Fruit fly (Drosophila melanogaster) whole organism, embryonic: ENCODE results near the gene CG9222.
A peak's percentile ranks its signal among the peaks of the same experiment; 100 is the strongest.

Experiments
- B-H1 ChIP-seq: fragments of 200-800 bp; sonication (Bioruptor generic); IDR thresholded peaks from 3 replicates; pipeline ENCODE4 v1.3.6; 2022; ENCODE audit warnings: missing biosample characterization, missing genetic modification characterization
- BEAF-32 ChIP-seq: fragments of 200-800 bp; sonication (Bioruptor generic); optimal IDR thresholded peaks from 3 replicates; lab custom pipeline; 2017; ENCODE audit warnings: missing biosample characterization, missing genetic modification characterization, mild to moderate bottlenecking, moderate library complexity, missing genetic modification reagents
- CG11085 ChIP-seq: fragments of 200-800 bp; sonication (Bioruptor generic); IDR thresholded peaks from 2 replicates; pipeline ENCODE4 v1.3.6; 2022; ENCODE audit warnings: missing biosample characterization, missing genetic modification characterization
- CG13123 ChIP-seq: fragments of 200-800 bp; sonication (Bioruptor generic); optimal IDR thresholded peaks from 2 replicates; lab custom pipeline; 2016; ENCODE audit warnings: missing biosample characterization, missing genetic modification characterization
- CG13296 ChIP-seq: fragments of 200-800 bp; sonication (Bioruptor generic); optimal IDR thresholded peaks from 3 replicates; lab custom pipeline; 2018; ENCODE audit warnings: missing biosample characterization, mild to moderate bottlenecking, missing genetic modification characterization
- CG15601 ChIP-seq: fragments of 200-800 bp; sonication (Bioruptor generic); optimal IDR thresholded peaks from 3 replicates; lab custom pipeline; 2019; ENCODE audit warnings: missing biosample characterization, mild to moderate bottlenecking, missing genetic modification characterization, moderate library complexity
- CG16863 ChIP-seq: fragments of 200-800 bp; sonication (Bioruptor generic); optimal IDR thresholded peaks from 3 replicates; lab custom pipeline; 2016; ENCODE audit warnings: missing biosample characterization, missing genetic modification characterization
- CG18011 ChIP-seq: fragments of 200-800 bp; sonication (Bioruptor generic); optimal IDR thresholded peaks from 2 replicates; lab custom pipeline; 2017; ENCODE audit warnings: missing biosample characterization, missing genetic modification characterization, mild to moderate bottlenecking, moderate library complexity, missing genotype
- CG18619 ChIP-seq: fragments of 200-800 bp; sonication (Bioruptor generic); optimal IDR thresholded peaks from 3 replicates; lab custom pipeline; 2017; ENCODE audit warnings: missing biosample characterization, mild to moderate bottlenecking, missing genetic modification characterization
- CG2889 ChIP-seq: fragments of 200-800 bp; sonication (Bioruptor generic); IDR thresholded peaks from 3 replicates; pipeline ENCODE4 v1.3.6; 2022; ENCODE audit warnings: missing biosample characterization, missing genetic modification characterization
- CG3065 ChIP-seq: fragments of 200-800 bp; sonication (Bioruptor generic); optimal IDR thresholded peaks from 2 replicates; lab custom pipeline; 2016; ENCODE audit warnings: missing biosample characterization, missing genetic modification characterization
- CG31388 ChIP-seq: fragments of 200-800 bp; sonication (Bioruptor generic); optimal IDR thresholded peaks from 2 replicates; lab custom pipeline; 2016; ENCODE audit warnings: missing biosample characterization, missing genetic modification characterization
- CG4404 ChIP-seq: fragments of 200-800 bp; sonication (Bioruptor generic); IDR thresholded peaks from 2 replicates; pipeline ENCODE4 v1.3.6; 2022; ENCODE audit warnings: missing biosample characterization, missing genetic modification characterization
- CG5245 ChIP-seq: fragments of 200-800 bp; sonication (Bioruptor generic); optimal IDR thresholded peaks from 3 replicates; lab custom pipeline; 2016; ENCODE audit warnings: missing biosample characterization, missing genetic modification characterization
- CG6175 ChIP-seq: fragments of 200-800 bp; sonication (Bioruptor generic); IDR thresholded peaks from 3 replicates; pipeline ENCODE4 v1.3.6; 2022; ENCODE audit warnings: missing biosample characterization, missing genetic modification characterization
- CG7745 ChIP-seq: fragments of 200-800 bp; sonication (Bioruptor generic); optimal IDR thresholded peaks from 2 replicates; lab custom pipeline; 2018; ENCODE audit warnings: missing biosample characterization, mild to moderate bottlenecking, missing genetic modification characterization, moderate library complexity
- CG9797 ChIP-seq: fragments of 200-800 bp; sonication (Bioruptor generic); optimal IDR thresholded peaks from 3 replicates; lab custom pipeline; 2018; ENCODE audit warnings: missing biosample characterization, mild to moderate bottlenecking, missing genetic modification characterization
- CrebB ChIP-seq: fragments of 200-800 bp; sonication (Bioruptor generic); optimal IDR thresholded peaks from 3 replicates; lab custom pipeline; 2018; ENCODE audit warnings: missing biosample characterization, mild to moderate bottlenecking, missing genetic modification characterization
- Dfd ChIP-seq, 2 experiments: fragments of >200 bp; optimal IDR thresholded peaks; 2 replicates each; lab custom pipeline; 2017; ENCODE audit warnings: missing biosample characterization in 2 of 2, missing genetic modification characterization in 2 of 2
- ERR ChIP-seq: fragments of 200-800 bp; sonication (Bioruptor generic); optimal IDR thresholded peaks from 2 replicates; lab custom pipeline; 2016; ENCODE audit warnings: missing biosample characterization, missing genetic modification characterization
- Ets65A ChIP-seq: fragments of 200-800 bp; sonication (Bioruptor generic); peaks from one replicate; lab custom pipeline; 2016; ENCODE audit warnings: missing biosample characterization, missing genetic modification characterization
- H15 ChIP-seq: fragments of 200-800 bp; sonication (Bioruptor generic); IDR thresholded peaks from 3 replicates; pipeline ENCODE4 v1.3.6; 2022; ENCODE audit warnings: missing biosample characterization, missing genetic modification characterization
- Hand ChIP-seq: fragments of 200-800 bp; sonication (Bioruptor generic); optimal IDR thresholded peaks from 2 replicates; lab custom pipeline; 2017; ENCODE audit warnings: mild to moderate bottlenecking, missing biosample characterization, missing genetic modification reagents, missing genetic modification characterization
- MTF-1 ChIP-seq: fragments of 200-800 bp; sonication (Bioruptor generic); optimal IDR thresholded peaks from 2 replicates; lab custom pipeline; 2018; ENCODE audit warnings: missing biosample characterization, mild to moderate bottlenecking, missing genetic modification characterization, borderline replicate concordance
- Myb ChIP-seq: fragments of 200-800 bp; sonication (Bioruptor generic); optimal IDR thresholded peaks from 2 replicates; lab custom pipeline; 2016; ENCODE audit warnings: missing biosample characterization, missing genetic modification characterization
- Nf-YB ChIP-seq: fragments of 200-800 bp; sonication (Bioruptor generic); optimal IDR thresholded peaks from 3 replicates; lab custom pipeline; 2019; ENCODE audit warnings: missing biosample characterization, mild to moderate bottlenecking, missing genetic modification characterization, moderate library complexity
- Opbp ChIP-seq: fragments of 200-800 bp; sonication (Bioruptor generic); IDR thresholded peaks from 3 replicates; pipeline ENCODE4 v1.3.6; 2022; ENCODE audit warnings: missing biosample characterization, missing genetic modification characterization; ENCODE audit not compliant: partially characterized antibody
- Optix ChIP-seq: fragments of 200-800 bp; sonication (Bioruptor generic); IDR thresholded peaks from 3 replicates; pipeline ENCODE4 v1.3.6; 2022; ENCODE audit warnings: missing biosample characterization, missing genetic modification characterization
- Rx ChIP-seq: fragments of 200-800 bp; sonication (Bioruptor generic); IDR thresholded peaks from 2 replicates; pipeline ENCODE4 v1.3.6; 2022; ENCODE audit warnings: missing biosample characterization, missing genetic modification characterization
- amos ChIP-seq: fragments of 200-800 bp; sonication (Bioruptor generic); IDR thresholded peaks from 2 replicates; pipeline ENCODE4 v1.3.6; 2022; ENCODE audit warnings: missing biosample characterization, missing genetic modification characterization; ENCODE audit not compliant: partially characterized antibody
- ap ChIP-seq: fragments of 200-800 bp; sonication (Bioruptor generic); IDR thresholded peaks from 2 replicates; pipeline ENCODE4 v1.3.6; 2022; ENCODE audit warnings: missing biosample characterization, missing genetic modification characterization
- ara ChIP-seq: fragments of 200-800 bp; sonication (Bioruptor generic); IDR thresholded peaks from 2 replicates; pipeline ENCODE4 v1.3.6; 2022; ENCODE audit warnings: missing biosample characterization, missing genetic modification characterization
- bsh ChIP-seq, 2 experiments: fragments of 200-800 bp; sonication (Bioruptor generic); optimal IDR thresholded peaks; 2 replicates each; lab custom pipeline; 2017 to 2018; ENCODE audit warnings: mild to moderate bottlenecking in 2 of 2, missing biosample characterization in 2 of 2, missing genetic modification characterization in 2 of 2, moderate library complexity in 1 of 2
- dysf ChIP-seq: fragments of 200-800 bp; sonication (Bioruptor generic); IDR thresholded peaks from 3 replicates; pipeline ENCODE4 v1.3.6; 2022; ENCODE audit warnings: missing biosample characterization, missing genetic modification characterization
- exex ChIP-seq: fragments of 200-800 bp; sonication (Bioruptor generic); optimal IDR thresholded peaks from 4 replicates; lab custom pipeline; 2018; ENCODE audit warnings: missing biosample characterization, mild to moderate bottlenecking, missing genetic modification characterization, moderate library complexity
- fd3F ChIP-seq: fragments of 200-800 bp; sonication (Bioruptor generic); optimal IDR thresholded peaks from 2 replicates; lab custom pipeline; 2018; ENCODE audit warnings: missing biosample characterization, mild to moderate bottlenecking, missing genetic modification characterization, moderate library complexity
- gfzf ChIP-seq: fragments of 200-800 bp; sonication (Bioruptor generic); optimal IDR thresholded peaks from 2 replicates; lab custom pipeline; 2016; ENCODE audit warnings: missing biosample characterization, mild to moderate bottlenecking, missing genetic modification characterization, moderate library complexity
- gsb ChIP-seq: fragments of 200-800 bp; sonication (Bioruptor generic); IDR thresholded peaks from 2 replicates; pipeline ENCODE4 v1.3.6; 2022; ENCODE audit warnings: missing biosample characterization, missing genetic modification characterization
- gsb-n ChIP-seq: fragments of 200-800 bp; sonication (Bioruptor generic); optimal IDR thresholded peaks from 3 replicates; lab custom pipeline; 2018; ENCODE audit warnings: missing biosample characterization, mild to moderate bottlenecking, missing genetic modification characterization
- gt ChIP-seq: fragments of 200-800 bp; sonication (Bioruptor generic); IDR thresholded peaks from 2 replicates; pipeline ENCODE4 v1.3.6; 2022; ENCODE audit warnings: missing biosample characterization, missing genetic modification characterization
- hkb ChIP-seq, 2 experiments: fragments of 200-800 bp in 1 of 2; fragments of >200 bp in 1 of 2; sonication (Bioruptor generic) in 1 of 2; IDR thresholded peaks in 1 of 2; optimal IDR thresholded peaks in 1 of 2; 2 replicates each; pipeline versions ENCODE4 v1.3.6 to Lab custom; 2017 to 2022; ENCODE audit warnings: missing biosample characterization in 1 of 2, missing genetic modification characterization in 1 of 2
- kah ChIP-seq: fragments of 200-800 bp; sonication (Bioruptor generic); optimal IDR thresholded peaks from 2 replicates; lab custom pipeline; 2018; ENCODE audit warnings: missing biosample characterization, mild to moderate bottlenecking, missing genetic modification characterization
- lola ChIP-seq, 3 experiments: fragments of >200 bp in 2 of 3; fragments of 200-800 bp in 1 of 3; sonication (Bioruptor generic) in 1 of 3; optimal IDR thresholded peaks; 2 replicates each; lab custom pipeline; 2017 to 2019; ENCODE audit warnings: missing biosample characterization in 3 of 3, missing genetic modification characterization in 3 of 3, mild to moderate bottlenecking in 1 of 3, moderate library complexity in 1 of 3
- mam ChIP-seq: fragments of 200-800 bp; sonication (Bioruptor generic); optimal IDR thresholded peaks from 3 replicates; lab custom pipeline; 2016; ENCODE audit warnings: missing biosample characterization, missing genetic modification characterization
- nom ChIP-seq: fragments of 200-800 bp; sonication (Bioruptor generic); optimal IDR thresholded peaks from 2 replicates; lab custom pipeline; 2017; ENCODE audit warnings: missing biosample characterization, missing genetic modification characterization, mild to moderate bottlenecking, moderate library complexity, missing genetic modification reagents
- p53 ChIP-seq: fragments of 200-800 bp; sonication (Bioruptor generic); optimal IDR thresholded peaks from 2 replicates; lab custom pipeline; 2016; ENCODE audit warnings: missing biosample characterization, missing genetic modification characterization
- pum ChIP-seq: fragments of 200-800 bp; sonication (Bioruptor generic); optimal IDR thresholded peaks from 2 replicates; lab custom pipeline; 2016; ENCODE audit warnings: missing biosample characterization, missing genetic modification characterization
- sisA ChIP-seq: fragments of 200-800 bp; sonication (Bioruptor generic); IDR thresholded peaks from 2 replicates; pipeline ENCODE4 v1.3.6; 2022; ENCODE audit warnings: missing biosample characterization, missing genetic modification characterization
- ttk ChIP-seq: fragments of 200-800 bp; sonication (Bioruptor generic); IDR thresholded peaks from 2 replicates; pipeline ENCODE4 v2.1.2; 2022; ENCODE audit warnings: missing biosample characterization, missing genetic modification characterization
- vfl ChIP-seq: fragments of 200-800 bp; sonication (Bioruptor generic); optimal IDR thresholded peaks from 2 replicates; lab custom pipeline; 2016; ENCODE audit warnings: missing biosample characterization, missing genetic modification characterization

The CG9222 gene

DNA sequence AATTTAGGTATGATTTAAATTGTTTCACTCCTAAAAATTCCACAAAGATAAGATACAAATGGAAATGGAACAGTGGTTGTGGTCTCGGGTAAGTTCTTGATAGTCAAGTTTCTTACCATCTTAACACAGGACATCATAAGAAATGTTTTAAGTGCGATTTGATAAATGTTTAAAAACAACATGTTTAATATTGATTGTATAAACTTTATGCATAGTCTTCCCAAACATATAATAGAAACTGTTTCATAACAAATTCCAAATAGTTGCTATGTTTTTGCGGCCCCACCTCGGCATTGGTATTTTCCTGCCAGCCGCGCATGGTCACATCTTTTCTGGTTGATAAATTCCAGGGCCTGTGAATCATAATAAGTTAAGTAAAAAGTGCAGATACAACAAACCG lies 6.0 kb upstream of the CG9222 start, which contains the start of gene Arpc4 (continued):
- TF ChIP-seq Opbp (GFP tag; lab: Robert Waterston, UW) (no peak), CG2889 (peak; percentile 91), p53 (GFP tag; lab: Kevin White, UChicago) (peak; percentile 10), ara (GFP tag; lab: Robert Waterston, UW) (no peak; the same call in 1 of the 2 replicates), fd3F (GFP tag; lab: Kevin White, UChicago) (no peak), Nf-YB (no peak), Ets65A (GFP tag; lab: Kevin White, UChicago) (peak; percentile 90), gt (no peak), gsb (GFP tag; lab: Robert Waterston, UW) (no peak), amos (GFP tag; lab: Robert Waterston, UW) (no peak), pum (GFP tag; lab: Kevin White, UChicago) (peak; percentile 51), CG31388 (GFP tag; lab: Kevin White, UChicago) (no peak), CG16863 (GFP tag; lab: Kevin White, UChicago) (peak; percentile 15), gsb-n (tag; lab: Kevin White, UChicago) (peak; percentile 7), MTF-1 (GFP tag; lab: Kevin White, UChicago) (no peak), CG13123 (GFP tag; lab: Kevin White, UChicago) (no peak), CG11085 (GFP tag; lab: Robert Waterston, UW) (no peak), H15 (0 out of 3 replicates have a peak, but pooled peaks have one; percentile 16), Hand (GFP tag; lab: Kevin White, UChicago) (no peak), CG6175 (no peak), CG4404 (GFP tag; lab: Robert Waterston, UW) (no peak), Myb (GFP tag; lab: Kevin White, UChicago) (peak; percentile 60), exex (tag; lab: Kevin White, UChicago) (no peak), ERR (GFP tag; lab: Kevin White, UChicago) (no peak), hkb (optimal IDR thresholded peaks at IDR 0.05; lab: Kevin White, UChicago) (no peak), hkb (GFP tag; IDR thresholded peaks at IDR 0.05; lab: Robert Waterston, UW) (no peak), BEAF-32 (GFP tag; lab: Kevin White, UChicago) (peak; percentile 18), nom (GFP tag; lab: Kevin White, UChicago) (no peak), mam (GFP tag; lab: Kevin White, UChicago) (peak; percentile 62), CG9797 (GFP tag; lab: Kevin White, UChicago) (peak; percentile 79), kah (no peak), lola (GFP tag; optimal IDR thresholded peaks at IDR 0.05; lab: Kevin White, UChicago) (peak in 1 of 3 experiments; percentile 39), CG3065 (GFP tag; lab: Kevin White, UChicago) (no peak), CrebB (tag; lab: Kevin White, UChicago) (peak; percentile 21), bsh (GFP tag; optimal IDR thresholded peaks at IDR 0.05; lab: Kevin White, UChicago) (peak in 1 of 2 experiments; percentile 55), CG5245 (no peak), gfzf (GFP tag; lab: Kevin White, UChicago) (peak; percentile 80), B-H1 (no peak; the same call in 2 of the 3 replicates), CG18011 (GFP tag; lab: Kevin White, UChicago) (peak; percentile 18), CG15601 (tag; lab: Kevin White, UChicago) (peak; percentile 27), dysf (peak; percentile 83), Optix (no peak), CG7745 (tag; lab: Kevin White, UChicago) (no peak), sisA (peak; percentile 54), CG18619 (peak; percentile 25), Rx (GFP tag; lab: Robert Waterston, UW) (0 out of 2 replicates have a peak, but pooled peaks have one; percentile 30), vfl (GFP tag; lab: Kevin White, UChicago) (peak; percentile 5), Dfd (GFP tag; optimal IDR thresholded peaks at IDR 0.05; lab: Kevin White, UChicago) (no peak), CG13296 (GFP tag; lab: Kevin White, UChicago) (no peak), ap (GFP tag; lab: Robert Waterston, UW) (peak; percentile 37), ttk (GFP tag; lab: Robert Waterston, UW) (peak; percentile 60)
